Worm (Caenorhabditis elegans): Measurements from ENCODE around the gene mob-4.

The mob-4 gene

ce11 chrIII:8235880-8236279, 11.0 kb downstream of the mob-4 start, which contains the start of gene C02F5.5:
C02F5.5 (plus strand) TSS chrIII:8236180.
- TF ChIP-seq ceh-13 (GFP tag; optimal IDR thresholded peaks at IDR 0.05) (no peak), flt-1 (GFP tag; IDR thresholded peaks at IDR 0.05) (no peak), pes-1 (GFP tag; IDR thresholded peaks at IDR 0.05) (no peak), tbx-11 (GFP tag; IDR thresholded peaks at IDR 0.05) (no peak), ets-7 (tag; optimal IDR thresholded peaks at IDR 0.05) (no peak), hmbx-1 (tag; optimal IDR thresholded peaks at IDR 0.05) (no peak), B0310.2 (tag; optimal IDR thresholded peaks at IDR 0.05) (no peak), ceh-36 (tag; optimal IDR thresholded peaks at IDR 0.05) (no peak), hnd-1 (tag; optimal IDR thresholded peaks at IDR 0.05) (no peak), hmg-4 (GFP tag; optimal IDR thresholded peaks at IDR 0.05) (no peak), F13C5.2 (tag; optimal IDR thresholded peaks at IDR 0.05) (no peak), aly-1 (tag; optimal IDR thresholded peaks at IDR 0.05) (no peak), scrt-1 (GFP tag; IDR thresholded peaks at IDR 0.05) (no peak), ama-1 (optimal IDR thresholded peaks at IDR 0.05) (no peak)

DNA sequence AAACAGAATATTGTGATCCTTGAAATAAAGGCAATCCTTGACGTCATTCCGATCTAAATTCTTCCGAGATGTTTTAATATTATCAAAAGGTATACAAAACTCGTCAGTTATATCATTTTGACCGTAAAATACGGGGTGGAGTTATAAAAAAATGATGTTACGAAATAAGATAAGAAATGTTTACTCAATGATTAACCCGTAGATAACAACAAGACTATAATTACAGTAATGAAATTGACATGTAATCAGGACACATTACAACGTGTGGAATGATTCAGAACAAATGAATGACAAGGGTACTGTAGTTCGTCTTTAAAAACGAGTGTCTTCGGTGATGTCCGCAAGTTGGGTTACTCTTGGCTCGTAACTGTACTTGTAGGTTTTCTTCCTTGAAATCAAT, 12.9 kb downstream of the mob-4 start, which contains the start of gene tsp-2:
TSS of gene tsp-2 (minus strand) at position 109 of the 400 bp plus-strand sequence.
- no peak for TF ChIP-seq ets-7 (tag; optimal IDR thresholded peaks at IDR 0.05)
- no peak for TF ChIP-seq B0310.2 (tag; optimal IDR thresholded peaks at IDR 0.05)
- TF ChIP-seq ceh-13 (GFP tag; optimal IDR thresholded peaks at IDR 0.05): no peak
- TF ChIP-seq hnd-1 (tag; optimal IDR thresholded peaks at IDR 0.05): no peak
- no peak for TF ChIP-seq hmbx-1 (tag; optimal IDR thresholded peaks at IDR 0.05)
- no peak for TF ChIP-seq tbx-11 (GFP tag; IDR thresholded peaks at IDR 0.05)
- no peak for TF ChIP-seq hmg-4 (GFP tag; optimal IDR thresholded peaks at IDR 0.05)
- TF ChIP-seq F13C5.2 (tag; optimal IDR thresholded peaks at IDR 0.05): no peak
- no peak for TF ChIP-seq flt-1 (GFP tag; IDR thresholded peaks at IDR 0.05)
- no peak for TF ChIP-seq scrt-1 (GFP tag; IDR thresholded peaks at IDR 0.05)
- no peak for TF ChIP-seq ama-1 (optimal IDR thresholded peaks at IDR 0.05)
- no peak for TF ChIP-seq tra-4 (tag; optimal IDR thresholded peaks at IDR 0.05)
- no peak for TF ChIP-seq pes-1 (GFP tag; IDR thresholded peaks at IDR 0.05)
- TF ChIP-seq aly-1 (tag; optimal IDR thresholded peaks at IDR 0.05): no peak
- no peak for TF ChIP-seq tbx-37 (GFP tag; conservative IDR thresholded peaks at IDR 0.05)
- TF ChIP-seq sea-1 (GFP tag; conservative IDR thresholded peaks at IDR 0.05): no peak
- no peak for TF ChIP-seq ceh-36 (tag; optimal IDR thresholded peaks at IDR 0.05)

ce11 chrIII:8239325-8239724, 14.4 kb downstream of the mob-4 start, which contains the start of gene tsp-1:
tsp-1 (minus strand) TSS chrIII:8239423.
- TF ChIP-seq scrt-1 (GFP tag; IDR thresholded peaks at IDR 0.05) (no peak), pes-1 (GFP tag; IDR thresholded peaks at IDR 0.05) (no peak)

DNA sequence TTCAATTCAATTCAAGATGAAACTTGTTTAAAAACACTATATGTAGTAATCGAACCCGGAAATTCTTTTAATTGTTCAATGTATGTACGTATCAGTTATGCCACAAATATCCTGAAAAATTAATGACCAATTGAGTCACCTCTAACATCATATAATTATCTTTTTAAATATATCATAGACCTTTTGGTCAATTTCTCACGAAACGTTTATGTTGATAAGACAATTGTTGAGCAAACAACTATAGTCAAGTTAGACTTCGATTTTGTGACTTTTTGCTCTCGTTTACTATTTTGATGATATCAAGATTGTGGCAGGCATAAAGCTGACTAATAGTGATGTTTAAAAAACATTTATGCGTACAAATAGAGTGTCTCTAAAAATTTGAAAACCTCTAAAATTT, 15.3 kb downstream of the mob-4 start:
- TF ChIP-seq pes-1 (GFP tag; IDR thresholded peaks at IDR 0.05) (no peak), tbx-11 (GFP tag; IDR thresholded peaks at IDR 0.05) (no peak), ceh-13 (GFP tag; optimal IDR thresholded peaks at IDR 0.05) (no peak), ama-1 (optimal IDR thresholded peaks at IDR 0.05) (no peak), hmbx-1 (tag; optimal IDR thresholded peaks at IDR 0.05) (no peak)

- no peak for TF ChIP-seq aly-1 (tag; optimal IDR thresholded peaks at IDR 0.05)
- TF ChIP-seq pes-1 (GFP tag; IDR thresholded peaks at IDR 0.05): no peak
Measured at ce11 chrIII:8240948-8241347, 16.1 kb downstream of the mob-4 start.

ce11 chrIII:8242809-8243208, 17.9 kb downstream of the mob-4 start, which contains the start of gene C02F5.12:
C02F5.12 (minus strand) TSS chrIII:8243029.
- TF ChIP-seq ceh-36 (tag; optimal IDR thresholded peaks at IDR 0.05) (no peak), tbx-11 (GFP tag; IDR thresholded peaks at IDR 0.05) (no peak)

DNA sequence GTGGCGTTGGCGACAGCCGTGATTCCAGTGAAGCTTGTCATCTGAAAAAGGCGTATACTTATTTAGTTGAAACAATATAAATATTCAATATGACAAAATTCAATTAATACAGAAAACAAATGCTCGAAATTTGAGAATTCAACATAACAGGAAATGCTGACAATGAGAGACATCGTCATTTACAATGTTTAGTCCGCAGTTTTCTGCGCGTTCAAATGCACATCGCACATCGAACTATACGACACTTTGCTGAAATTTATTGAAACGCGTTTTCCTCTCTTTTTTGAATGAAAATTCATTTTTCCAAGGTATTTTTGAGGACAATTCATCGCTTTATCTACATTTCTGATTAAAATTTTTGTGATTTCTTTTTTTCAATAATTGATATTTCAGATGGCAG, 19.2 kb downstream of the mob-4 start, which contains the start of the genes pbs-6 and cids-1:
TSS of gene pbs-6 (minus strand) at position 41 of the 400 bp plus-strand sequence.
TSS of gene cids-1 (plus strand) at position 394 of the 400 bp plus-strand sequence.
- TF ChIP-seq scrt-1 (GFP tag; IDR thresholded peaks at IDR 0.05): no peak

- no peak for TF ChIP-seq pes-1 (GFP tag; IDR thresholded peaks at IDR 0.05)
- no peak for TF ChIP-seq ceh-13 (GFP tag; optimal IDR thresholded peaks at IDR 0.05)
- TF ChIP-seq aly-1 (tag; optimal IDR thresholded peaks at IDR 0.05): no peak
- TF ChIP-seq tbx-11 (GFP tag; IDR thresholded peaks at IDR 0.05): no peak
- no peak for TF ChIP-seq ceh-36 (tag; optimal IDR thresholded peaks at IDR 0.05)
- TF ChIP-seq tra-4 (tag; optimal IDR thresholded peaks at IDR 0.05): no peak
- no peak for TF ChIP-seq flt-1 (GFP tag; IDR thresholded peaks at IDR 0.05)
- TF ChIP-seq hmbx-1 (tag; optimal IDR thresholded peaks at IDR 0.05): no peak
- TF ChIP-seq ama-1 (optimal IDR thresholded peaks at IDR 0.05): no peak
- no peak for TF ChIP-seq sea-1 (GFP tag; conservative IDR thresholded peaks at IDR 0.05)
- no peak for TF ChIP-seq hmg-4 (GFP tag; optimal IDR thresholded peaks at IDR 0.05)
- no peak for TF ChIP-seq hnd-1 (tag; optimal IDR thresholded peaks at IDR 0.05)
- TF ChIP-seq ets-7 (tag; optimal IDR thresholded peaks at IDR 0.05): no peak
Measured at ce11 chrIII:8245591-8245990, 20.7 kb downstream of the mob-4 start, which contains the start of gene C02F5.3. C02F5.3 (plus strand) TSS chrIII:8245891.

- TF ChIP-seq ama-1 (optimal IDR thresholded peaks at IDR 0.05) (no peak), ceh-36 (tag; optimal IDR thresholded peaks at IDR 0.05) (no peak), pes-1 (GFP tag; IDR thresholded peaks at IDR 0.05) (no peak), hnd-1 (tag; optimal IDR thresholded peaks at IDR 0.05) (no peak), tbx-11 (GFP tag; IDR thresholded peaks at IDR 0.05) (no peak), aly-1 (tag; optimal IDR thresholded peaks at IDR 0.05) (no peak), scrt-1 (GFP tag; IDR thresholded peaks at IDR 0.05) (no peak), flt-1 (GFP tag; IDR thresholded peaks at IDR 0.05) (no peak), hmbx-1 (tag; optimal IDR thresholded peaks at IDR 0.05) (no peak), ceh-13 (GFP tag; optimal IDR thresholded peaks at IDR 0.05) (no peak), sea-1 (GFP tag; conservative IDR thresholded peaks at IDR 0.05) (no peak), ets-7 (tag; optimal IDR thresholded peaks at IDR 0.05) (no peak), hmg-4 (GFP tag; optimal IDR thresholded peaks at IDR 0.05) (no peak), F13C5.2 (tag; optimal IDR thresholded peaks at IDR 0.05) (no peak), B0310.2 (tag; optimal IDR thresholded peaks at IDR 0.05) (no peak), tbx-37 (GFP tag; conservative IDR thresholded peaks at IDR 0.05) (no peak), tra-4 (tag; optimal IDR thresholded peaks at IDR 0.05) (no peak)
Measured at ce11 chrIII:8247051-8247450, 22.2 kb downstream of the mob-4 start, which contains the start of gene C02F5.13. C02F5.13 (plus strand) TSS chrIII:8247351.
